Fruit fly (Drosophila melanogaster) whole organism, prepupa: Measurements from ENCODE around the gene eIF4E4.

Source experiments
- CG10669 ChIP-seq: fragments of 200-800 bp; sonication (Bioruptor generic); optimal IDR thresholded peaks from 3 replicates; lab custom pipeline; 2018; ENCODE audit warnings: missing biosample characterization, mild to moderate bottlenecking, missing genetic modification characterization, moderate library complexity
- esn ChIP-seq: fragments of 200-800 bp; sonication (Bioruptor generic); optimal IDR thresholded peaks from 2 replicates; lab custom pipeline; 2016; ENCODE audit warnings: missing biosample characterization, mild to moderate bottlenecking, missing genetic modification characterization, moderate library complexity

DNA sequence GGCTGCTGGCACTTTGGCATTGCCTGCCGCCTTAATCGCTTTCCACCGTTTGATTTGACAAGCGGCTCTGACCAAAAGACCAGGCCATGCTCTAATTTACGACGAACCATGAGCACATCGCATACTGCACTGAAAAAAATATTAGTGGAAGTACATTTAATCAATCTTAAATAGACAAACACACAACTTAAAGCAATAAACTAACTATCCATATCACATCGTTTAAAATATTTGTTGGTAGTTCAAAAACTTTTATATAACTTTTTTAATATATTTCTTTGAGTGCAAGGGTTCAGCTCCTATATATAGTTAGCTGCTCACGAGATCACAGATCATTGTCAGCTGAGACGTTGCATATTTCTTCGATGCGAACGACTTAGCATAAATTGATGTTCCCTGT is 40.4 kb upstream of the eIF4E4 start:
- no peak for TF ChIP-seq CG10669 (GFP tag; lab: Kevin White, UChicago)
- TF ChIP-seq esn (GFP tag; lab: Kevin White, UChicago), result no peak
